Fruit fly (Drosophila melanogaster): ENCODE results near the gene Jwa.

Jwa gene

DNA sequence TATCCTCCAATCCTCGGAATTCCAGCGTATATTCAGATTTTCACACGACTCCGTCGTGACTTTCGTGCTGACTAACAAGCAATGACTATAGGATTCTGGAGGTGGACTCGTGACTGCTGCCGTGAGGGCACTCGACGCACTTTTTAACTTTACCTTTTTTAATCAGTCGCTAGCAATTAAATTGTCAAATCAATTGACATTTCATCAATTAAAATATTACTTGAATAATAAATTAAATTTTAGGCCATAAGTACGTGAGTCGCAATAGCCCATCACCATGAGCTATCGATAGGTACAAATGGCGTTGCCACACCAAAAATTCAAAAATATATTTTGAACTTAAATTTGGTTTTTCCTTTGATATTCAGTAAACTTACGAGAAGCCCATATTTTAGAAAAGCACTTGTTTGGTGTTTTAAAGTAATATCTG lies at the start of gene Jwa (continued):
- TF ChIP-seq CG12942 (GFP tag; optimal IDR thresholded peaks at IDR 0.05): peak; percentile 98
- peak; percentile 80 for TF ChIP-seq Fer3 (tag; optimal IDR thresholded peaks at IDR 0.05)
- peak; percentile 68 for TF ChIP-seq jing (GFP tag; optimal IDR thresholded peaks at IDR 0.05)
- TF ChIP-seq CG33557 (GFP tag; optimal IDR thresholded peaks at IDR 0.05): peak; percentile 91
- TF ChIP-seq hth (optimal IDR thresholded peaks at IDR 0.05): no peak
- peak; percentile 56 for TF ChIP-seq sima (GFP tag; optimal IDR thresholded peaks at IDR 0.05)
- TF ChIP-seq unpg (GFP tag; optimal IDR thresholded peaks at IDR 0.05): peak; percentile 97
- peak; percentile 93 for TF ChIP-seq pho (GFP tag; optimal IDR thresholded peaks at IDR 0.05)
- peak; percentile 64 for TF ChIP-seq CG16779 (GFP tag; IDR thresholded peaks at IDR 0.05)
- TF ChIP-seq HmgZ (tag; optimal IDR thresholded peaks at IDR 0.05): peak; percentile 97
- peak; percentile 98 for TF ChIP-seq BEAF-32 (GFP tag; optimal IDR thresholded peaks at IDR 0.05)
- peak; percentile 77 for TF ChIP-seq CG13296 (GFP tag; optimal IDR thresholded peaks at IDR 0.05)
- peak; percentile 30 for TF ChIP-seq kni (GFP tag; optimal IDR thresholded peaks at IDR 0.05)
- peak; percentile 61 for TF ChIP-seq her (GFP tag; optimal IDR thresholded peaks at IDR 0.05)
- peak; percentile 31 for TF ChIP-seq btn (GFP tag; optimal IDR thresholded peaks at IDR 0.05)
- TF ChIP-seq dan (GFP tag; IDR thresholded peaks at IDR 0.05): peak; percentile 74
- peak; percentile 95 for TF ChIP-seq PHDP (tag; optimal IDR thresholded peaks at IDR 0.05)
- TF ChIP-seq wdn (GFP tag; IDR thresholded peaks at IDR 0.05): peak; percentile 84
- TF ChIP-seq Bdp1 (GFP tag; optimal IDR thresholded peaks at IDR 0.05): peak; percentile 91
- TF ChIP-seq CG2120 (GFP tag; optimal IDR thresholded peaks at IDR 0.05): peak; percentile 99
- TF ChIP-seq CG5245 (GFP tag; optimal IDR thresholded peaks at IDR 0.05): peak; percentile 62
- peak; percentile 82 for TF ChIP-seq Atf6 (GFP tag; IDR thresholded peaks at IDR 0.05)
- TF ChIP-seq stc (GFP tag; IDR thresholded peaks at IDR 0.05): peak; percentile 78
- no peak for TF ChIP-seq zf30C (GFP tag; optimal IDR thresholded peaks at IDR 0.05)
- TF ChIP-seq gt (GFP tag; IDR thresholded peaks at IDR 0.05): 0 out of 2 replicates have a peak, but pooled peaks have one; percentile 49
- TF ChIP-seq Ets65A (GFP tag): peak; percentile 99
- peak; percentile 94 for TF ChIP-seq B-H2 (GFP tag; optimal IDR thresholded peaks at IDR 0.05)
- no peak for TF ChIP-seq fru (optimal IDR thresholded peaks at IDR 0.05)
- TF ChIP-seq CG14860 (GFP tag; IDR thresholded peaks at IDR 0.05; ENCODE audit: partially characterized antibody): peak; percentile 100
- peak; percentile 75 for TF ChIP-seq CG31441 (GFP tag; IDR thresholded peaks at IDR 0.05)
- TF ChIP-seq Sox100B (GFP tag; optimal IDR thresholded peaks at IDR 0.05): peak; percentile 78
- peak; percentile 86 for TF ChIP-seq ttk (GFP tag; IDR thresholded peaks at IDR 0.05)
- TF ChIP-seq Hr51 (GFP tag; optimal IDR thresholded peaks at IDR 0.05): peak; percentile 86 to 90
- TF ChIP-seq eve (GFP tag; optimal IDR thresholded peaks at IDR 0.05): no peak
- no peak for TF ChIP-seq MTF-1 (GFP tag; optimal IDR thresholded peaks at IDR 0.05; ENCODE audit: borderline replicate concordance)
- TF ChIP-seq CG2129 (GFP tag; IDR thresholded peaks at IDR 0.05; ENCODE audit: partially characterized antibody): peak; percentile 99
- TF ChIP-seq CoRest (tag; optimal IDR thresholded peaks at IDR 0.05): peak; percentile 93
- peak; percentile 70 for TF ChIP-seq ro (GFP tag; IDR thresholded peaks at IDR 0.05)
- peak; percentile 93 for TF ChIP-seq CHES-1-like (GFP tag; optimal IDR thresholded peaks at IDR 0.05)
- peak; percentile 93 for TF ChIP-seq CG7963 (GFP tag; IDR thresholded peaks at IDR 0.05; ENCODE audit: partially characterized antibody)
- peak; percentile 96 for TF ChIP-seq bab2 (GFP tag; optimal IDR thresholded peaks at IDR 0.05)
- peak; percentile 100 for TF ChIP-seq knrl (GFP tag; IDR thresholded peaks at IDR 0.05; ENCODE audit: partially characterized antibody)
- TF ChIP-seq pros (GFP tag; optimal IDR thresholded peaks at IDR 0.05): no peak
- peak; percentile 100 for TF ChIP-seq CG34224 (GFP tag; IDR thresholded peaks at IDR 0.05; ENCODE audit: partially characterized antibody)
- peak; percentile 92 for TF ChIP-seq CG9215 (GFP tag; IDR thresholded peaks at IDR 0.05)
- TF ChIP-seq mld (GFP tag; IDR thresholded peaks at IDR 0.05; ENCODE audit: partially characterized antibody): peak; percentile 87
- peak; percentile 95 for TF ChIP-seq CG9609 (GFP tag; optimal IDR thresholded peaks at IDR 0.05)
- no peak for TF ChIP-seq prd (optimal IDR thresholded peaks at IDR 0.05)
- peak; percentile 95 for TF ChIP-seq prd (GFP tag; IDR thresholded peaks at IDR 0.05)
- TF ChIP-seq Vsx1 (GFP tag; optimal IDR thresholded peaks at IDR 0.05): peak; percentile 81
- peak; percentile 81 for TF ChIP-seq Max (GFP tag; optimal IDR thresholded peaks at IDR 0.05)

All from whole organism, embryonic.